Worm (Caenorhabditis elegans) whole organism, L3 larva: ENCODE data around the gene F28C6.8.

ENCODE experiments used
- ceh-16 ChIP-seq: sonication (generic microtip); optimal IDR thresholded peaks from 2 replicates; lab custom pipeline; 2017; ENCODE audit warnings: missing biosample characterization, missing genetic modification characterization
- ceh-28 ChIP-seq: fragments of 150-350 bp; optimal IDR thresholded peaks from 2 replicates; lab custom pipeline; 2014; ENCODE audit warnings: missing biosample characterization, missing genetic modification reagents, missing genetic modification characterization
- pqm-1 ChIP-seq: fragments of 150-350 bp; optimal IDR thresholded peaks from 2 replicates; lab custom pipeline; 2017; ENCODE audit warnings: missing biosample characterization, missing genetic modification characterization, inconsistent platforms
- snpc-4 ChIP-seq: fragments of 150-350 bp; optimal IDR thresholded peaks from 2 replicates; lab custom pipeline; 2014; ENCODE audit warnings: missing biosample characterization, missing genetic modification characterization
- unc-62 ChIP-seq: fragments of 150-350 bp; sonication (generic microtip); optimal IDR thresholded peaks from 4 replicates; lab custom pipeline; 2014; ENCODE audit warnings: missing biosample characterization, missing genetic modification reagents, missing genetic modification characterization
- zag-1 ChIP-seq: fragments of 150-350 bp; optimal IDR thresholded peaks from 2 replicates; lab custom pipeline; 2014; ENCODE audit warnings: missing biosample characterization, missing genetic modification characterization
- ztf-4 ChIP-seq: fragments of 150-350 bp; optimal IDR thresholded peaks from 2 replicates; lab custom pipeline; 2014; ENCODE audit warnings: missing biosample characterization, missing genetic modification characterization

- no peak for TF ChIP-seq snpc-4 (tag; lab: Kevin White, UChicago)
- TF ChIP-seq ceh-28 (tag; lab: Kevin White, UChicago): no peak
- TF ChIP-seq pqm-1 (tag; lab: Kevin White, UChicago): no peak
- no peak for TF ChIP-seq ztf-4 (tag; lab: Kevin White, UChicago)
- TF ChIP-seq ceh-16 (tag; lab: Kevin White, UChicago): no peak
- no peak for TF ChIP-seq unc-62 (GFP tag; lab: Kevin White, UChicago)
- TF ChIP-seq zag-1: no peak
These were observed 21.5 kb upstream of the F28C6.8 start, which contains the start of gene F54C9.11 for ce11 chrII:8585036-8585627.
